Worm (Caenorhabditis elegans): Measurements from ENCODE around the gene btb-14.

Gene btb-14

ce11 chrII:12420486-12420885 is 37.2 kb downstream of the btb-14 start, which contains the start of gene sre-26:
sre-26 (minus strand) TSS chrII:12420586.
- TF ChIP-seq ama-1 (optimal IDR thresholded peaks at IDR 0.05) (no peak), tra-4 (tag; optimal IDR thresholded peaks at IDR 0.05) (no peak), B0310.2 (tag; optimal IDR thresholded peaks at IDR 0.05) (no peak), F13C5.2 (tag; optimal IDR thresholded peaks at IDR 0.05) (no peak), tbx-11 (GFP tag; IDR thresholded peaks at IDR 0.05) (no peak), aly-1 (tag; optimal IDR thresholded peaks at IDR 0.05) (no peak), hmbx-1 (tag; optimal IDR thresholded peaks at IDR 0.05) (no peak), ets-7 (tag; optimal IDR thresholded peaks at IDR 0.05) (no peak), hnd-1 (tag; optimal IDR thresholded peaks at IDR 0.05) (no peak), tbx-37 (GFP tag; conservative IDR thresholded peaks at IDR 0.05) (no peak)

ce11 chrII:12425644-12426222 is 42.5 kb downstream of the btb-14 start, which contains the start of gene daf-22:
daf-22 (minus strand) TSS chrII:12425694.
- TF ChIP-seq pes-1 (GFP tag; IDR thresholded peaks at IDR 0.05) (no peak), flt-1 (GFP tag; IDR thresholded peaks at IDR 0.05) (no peak), tbx-37 (GFP tag; conservative IDR thresholded peaks at IDR 0.05) (no peak), sea-1 (GFP tag; conservative IDR thresholded peaks at IDR 0.05) (no peak), hmg-4 (GFP tag; optimal IDR thresholded peaks at IDR 0.05) (no peak), tbx-11 (GFP tag; IDR thresholded peaks at IDR 0.05) (no peak), ets-7 (tag; optimal IDR thresholded peaks at IDR 0.05) (no peak), ceh-13 (GFP tag; optimal IDR thresholded peaks at IDR 0.05) (no peak), tra-4 (tag; optimal IDR thresholded peaks at IDR 0.05) (no peak), aly-1 (tag; optimal IDR thresholded peaks at IDR 0.05) (no peak), ceh-36 (tag; optimal IDR thresholded peaks at IDR 0.05) (no peak), F13C5.2 (tag; optimal IDR thresholded peaks at IDR 0.05) (no peak), ama-1 (optimal IDR thresholded peaks at IDR 0.05) (no peak), hnd-1 (tag; optimal IDR thresholded peaks at IDR 0.05) (no peak), hmbx-1 (tag; optimal IDR thresholded peaks at IDR 0.05) (no peak), scrt-1 (GFP tag; IDR thresholded peaks at IDR 0.05) (no peak), B0310.2 (tag; optimal IDR thresholded peaks at IDR 0.05) (no peak)

ce11 chrII:12429743-12430142 is 46.5 kb downstream of the btb-14 start, which contains the start of gene Y57A10C.8:
Y57A10C.8 (minus strand) TSS chrII:12429843.
- TF ChIP-seq ceh-36 (tag; optimal IDR thresholded peaks at IDR 0.05) (no peak), hmbx-1 (tag; optimal IDR thresholded peaks at IDR 0.05) (no peak), hnd-1 (tag; optimal IDR thresholded peaks at IDR 0.05) (no peak), tbx-11 (GFP tag; IDR thresholded peaks at IDR 0.05) (no peak), sea-1 (GFP tag; conservative IDR thresholded peaks at IDR 0.05) (no peak), hmg-4 (GFP tag; optimal IDR thresholded peaks at IDR 0.05) (no peak), ama-1 (optimal IDR thresholded peaks at IDR 0.05) (no peak), ceh-13 (GFP tag; optimal IDR thresholded peaks at IDR 0.05) (no peak), pes-1 (GFP tag; IDR thresholded peaks at IDR 0.05) (no peak), F13C5.2 (tag; optimal IDR thresholded peaks at IDR 0.05) (no peak), ets-7 (tag; optimal IDR thresholded peaks at IDR 0.05) (no peak), flt-1 (GFP tag; IDR thresholded peaks at IDR 0.05) (no peak)

- no peak for TF ChIP-seq hnd-1 (tag; optimal IDR thresholded peaks at IDR 0.05)
- no peak for TF ChIP-seq pes-1 (GFP tag; IDR thresholded peaks at IDR 0.05)
- TF ChIP-seq ama-1 (optimal IDR thresholded peaks at IDR 0.05): no peak
- TF ChIP-seq hmg-4 (GFP tag; optimal IDR thresholded peaks at IDR 0.05): no peak
- TF ChIP-seq ceh-36 (tag; optimal IDR thresholded peaks at IDR 0.05): no peak
- TF ChIP-seq B0310.2 (tag; optimal IDR thresholded peaks at IDR 0.05): no peak
- TF ChIP-seq sea-1 (GFP tag; conservative IDR thresholded peaks at IDR 0.05): no peak
- TF ChIP-seq ceh-13 (GFP tag; optimal IDR thresholded peaks at IDR 0.05): no peak
- no peak for TF ChIP-seq ets-7 (tag; optimal IDR thresholded peaks at IDR 0.05)
- no peak for TF ChIP-seq F13C5.2 (tag; optimal IDR thresholded peaks at IDR 0.05)
- TF ChIP-seq tra-4 (tag; optimal IDR thresholded peaks at IDR 0.05): no peak
- TF ChIP-seq tbx-11 (GFP tag; IDR thresholded peaks at IDR 0.05): no peak
- TF ChIP-seq flt-1 (GFP tag; IDR thresholded peaks at IDR 0.05): no peak
- no peak for TF ChIP-seq hmbx-1 (tag; optimal IDR thresholded peaks at IDR 0.05)
- no peak for TF ChIP-seq tbx-37 (GFP tag; conservative IDR thresholded peaks at IDR 0.05)
- TF ChIP-seq aly-1 (tag; optimal IDR thresholded peaks at IDR 0.05): no peak
- TF ChIP-seq scrt-1 (GFP tag; IDR thresholded peaks at IDR 0.05): no peak
These were observed 49.1 kb downstream of the btb-14 start, which contains the start of gene dct-12 for ce11 chrII:12432356-12432755. dct-12 (minus strand) TSS chrII:12432456.

Measured in whole organism, early embryonic.